Fruit fly (Drosophila melanogaster): ENCODE measurements around the gene CG13721.

Gene CG13721

dm6 chr3L:4469701-4470100 is 27.9 kb downstream of the CG13721 start, which contains the start of gene CG32249:
Gene CG32249 (plus strand): TSS chr3L:4470001.
- no peak for TF ChIP-seq toe (GFP tag; optimal IDR thresholded peaks at IDR 0.05)
- TF ChIP-seq kay (GFP tag; ENCODE audit: borderline replicate concordance): peak; percentile 33

DNA sequence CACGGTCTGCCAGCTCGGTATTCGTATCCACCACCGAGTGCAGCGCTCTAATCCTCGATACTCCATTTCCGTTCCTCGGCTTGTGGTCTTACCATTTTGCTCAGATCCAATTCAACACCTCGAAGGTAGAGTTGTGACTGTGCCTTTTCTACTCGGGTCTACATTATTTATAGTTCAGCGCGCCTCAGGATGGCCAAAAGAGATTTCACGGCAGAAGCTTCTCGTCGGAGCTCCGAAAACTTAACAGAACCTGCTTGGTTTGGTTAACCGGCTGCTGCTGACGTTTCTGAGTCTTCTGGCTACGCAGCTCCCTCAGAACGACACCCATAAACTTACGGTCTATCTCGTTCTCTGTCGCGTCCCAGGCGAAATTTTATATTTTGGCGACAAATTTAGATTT is 31.0 kb downstream of the CG13721 start, which contains the start of gene CG32241:
Gene CG32241, minus strand, starts transcription at position 101 of the 400 bp plus-strand sequence.
- no peak for TF ChIP-seq cnc (optimal IDR thresholded peaks at IDR 0.05)
- TF ChIP-seq ovo (GFP tag; optimal IDR thresholded peaks at IDR 0.05): no peak
- TF ChIP-seq CG7045 (GFP tag; optimal IDR thresholded peaks at IDR 0.05): no peak

DNA sequence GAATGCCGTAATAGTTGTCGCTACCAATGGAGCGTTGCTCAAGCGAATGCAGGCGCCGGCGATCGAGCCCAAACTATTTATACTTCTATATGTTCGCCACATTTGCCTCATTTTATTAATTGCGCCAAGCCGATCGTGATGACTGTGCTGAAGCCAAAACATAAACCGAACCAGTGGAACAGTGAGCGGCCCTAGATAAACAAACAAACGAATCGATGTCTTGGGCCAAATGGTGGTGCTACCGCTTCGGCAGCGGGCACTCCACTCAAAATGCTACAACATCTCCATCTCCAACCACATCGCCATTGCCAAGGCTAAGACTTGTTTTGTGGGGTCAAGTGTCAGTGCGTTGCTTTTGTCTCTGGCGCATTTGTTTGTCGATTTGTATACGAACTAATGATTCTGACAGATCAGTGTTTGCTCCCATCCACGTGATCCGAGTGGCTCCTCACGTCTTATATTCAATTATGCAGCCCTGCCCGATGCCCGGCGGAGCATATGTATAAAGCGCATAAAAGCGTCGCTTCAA is 33.7 kb downstream of the CG13721 start, which contains the start of gene CG15024:
Gene CG15024, minus strand, starts transcription at position 51 of the 529 bp plus-strand sequence.
- TF ChIP-seq Crg-1 (GFP tag; optimal IDR thresholded peaks at IDR 0.05) (no peak), CG12768 (GFP tag; optimal IDR thresholded peaks at IDR 0.05) (no peak), cic (GFP tag; optimal IDR thresholded peaks at IDR 0.05) (no peak), CG1620 (GFP tag; optimal IDR thresholded peaks at IDR 0.05) (no peak), pad (GFP tag; optimal IDR thresholded peaks at IDR 0.05) (no peak), Clk (GFP tag; optimal IDR thresholded peaks at IDR 0.05) (no peak), tj (GFP tag; optimal IDR thresholded peaks at IDR 0.05) (no peak), ovo (GFP tag; optimal IDR thresholded peaks at IDR 0.05) (no peak), Mnt (GFP tag; optimal IDR thresholded peaks at IDR 0.05) (no peak), toe (GFP tag; optimal IDR thresholded peaks at IDR 0.05) (no peak), CG7101 (tag; optimal IDR thresholded peaks at IDR 0.05) (no peak), CG11617 (GFP tag; optimal IDR thresholded peaks at IDR 0.05) (no peak)

DNA sequence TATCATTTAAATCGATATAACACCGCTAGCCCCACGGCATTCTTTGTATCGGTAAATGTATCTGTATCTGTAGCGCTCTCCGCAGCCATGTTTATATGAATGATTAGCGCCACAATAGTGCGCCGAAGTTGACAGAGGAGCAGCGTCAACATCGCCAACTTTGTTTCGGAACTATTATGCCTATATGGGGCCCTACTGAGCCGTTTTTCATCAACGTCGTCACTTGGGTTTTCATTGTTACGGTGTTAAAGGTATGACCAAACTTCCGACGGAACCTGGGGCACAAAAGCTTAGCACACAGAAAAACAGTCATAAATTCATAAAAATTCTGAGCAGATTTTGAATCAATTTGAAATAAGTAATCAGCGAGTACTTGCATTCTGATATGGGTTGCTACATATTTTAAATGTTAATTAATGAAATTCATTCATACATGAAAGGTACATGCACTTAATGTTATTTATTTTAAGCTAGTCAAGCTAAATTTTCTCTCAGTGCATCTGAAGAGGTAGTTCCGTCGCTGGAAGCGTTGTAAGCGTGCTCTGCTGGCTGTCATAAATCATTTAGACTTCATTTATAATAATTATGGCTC is 36.0 kb downstream of the CG13721 start, which contains the start of gene CG15023:
Gene CG15023, minus strand, starts transcription at position 51 of the 592 bp plus-strand sequence.
- TF ChIP-seq CG11617 (GFP tag; optimal IDR thresholded peaks at IDR 0.05) (no peak), Crg-1 (GFP tag; optimal IDR thresholded peaks at IDR 0.05) (no peak), toe (GFP tag; optimal IDR thresholded peaks at IDR 0.05) (no peak), cic (GFP tag; optimal IDR thresholded peaks at IDR 0.05) (no peak), CG33017 (tag; optimal IDR thresholded peaks at IDR 0.05) (no peak), tj (GFP tag; optimal IDR thresholded peaks at IDR 0.05) (no peak), CG7045 (GFP tag; optimal IDR thresholded peaks at IDR 0.05) (no peak), Hr96 (GFP tag; optimal IDR thresholded peaks at IDR 0.05) (no peak), CG14711 (tag; optimal IDR thresholded peaks at IDR 0.05) (no peak), pad (GFP tag; optimal IDR thresholded peaks at IDR 0.05) (no peak)

dm6 chr3L:4460307-4461088 is 37.1 kb downstream of the CG13721 start, which contains the start of gene CG15022:
Gene CG15022 (minus strand): TSS chr3L:4460317.
- TF ChIP-seq CG1620 (GFP tag; optimal IDR thresholded peaks at IDR 0.05): no peak
- no peak for TF ChIP-seq ovo (GFP tag; optimal IDR thresholded peaks at IDR 0.05)
- TF ChIP-seq tj (GFP tag; optimal IDR thresholded peaks at IDR 0.05): no peak
- no peak for TF ChIP-seq Hr96 (GFP tag; optimal IDR thresholded peaks at IDR 0.05)
- no peak for TF ChIP-seq Clk (GFP tag; optimal IDR thresholded peaks at IDR 0.05)
- no peak for TF ChIP-seq CG12768 (GFP tag; optimal IDR thresholded peaks at IDR 0.05)
- no peak for TF ChIP-seq CG14711 (tag; optimal IDR thresholded peaks at IDR 0.05)
- TF ChIP-seq pad (GFP tag; optimal IDR thresholded peaks at IDR 0.05): no peak
- TF ChIP-seq CG11617 (GFP tag; optimal IDR thresholded peaks at IDR 0.05): no peak
- TF ChIP-seq bab1 (GFP tag; optimal IDR thresholded peaks at IDR 0.05): no peak
- no peak for TF ChIP-seq CG5204 (GFP tag; optimal IDR thresholded peaks at IDR 0.05)

dm6 chr3L:4458063-4458462 is 39.5 kb downstream of the CG13721 start, which contains the start of gene CG11345:
Gene CG11345 (minus strand): TSS chr3L:4458163.
- TF ChIP-seq Mnt (GFP tag; optimal IDR thresholded peaks at IDR 0.05): no peak
- TF ChIP-seq Crg-1 (GFP tag; optimal IDR thresholded peaks at IDR 0.05): no peak
- no peak for TF ChIP-seq CG7045 (GFP tag; optimal IDR thresholded peaks at IDR 0.05)

DNA sequence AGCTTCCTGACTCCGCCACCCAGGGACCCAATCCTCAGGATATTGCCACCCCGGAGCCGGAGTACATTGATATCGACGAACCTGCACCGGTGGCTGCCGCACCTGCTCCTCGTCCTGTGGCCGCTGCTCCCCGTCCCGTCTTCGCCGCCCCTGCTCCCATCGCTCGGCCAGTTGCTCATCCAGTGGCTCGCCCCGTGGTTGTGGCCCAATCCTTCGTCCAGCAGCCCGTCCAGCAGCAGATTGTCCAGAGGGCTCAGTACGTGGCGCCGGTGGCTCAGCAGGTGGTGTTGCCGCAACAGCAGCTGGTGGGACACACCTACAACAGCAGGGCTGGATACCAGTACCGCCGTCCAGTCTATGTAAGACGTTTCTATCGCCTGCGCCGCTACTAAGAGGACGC is 50.3 kb downstream of the CG13721 start:
- no peak for TF ChIP-seq CG12768 (GFP tag; optimal IDR thresholded peaks at IDR 0.05)

All from whole organism, adult.